Fruit fly (Drosophila melanogaster): Measurements from ENCODE around the gene RNaseX25.

Gene RNaseX25

DNA sequence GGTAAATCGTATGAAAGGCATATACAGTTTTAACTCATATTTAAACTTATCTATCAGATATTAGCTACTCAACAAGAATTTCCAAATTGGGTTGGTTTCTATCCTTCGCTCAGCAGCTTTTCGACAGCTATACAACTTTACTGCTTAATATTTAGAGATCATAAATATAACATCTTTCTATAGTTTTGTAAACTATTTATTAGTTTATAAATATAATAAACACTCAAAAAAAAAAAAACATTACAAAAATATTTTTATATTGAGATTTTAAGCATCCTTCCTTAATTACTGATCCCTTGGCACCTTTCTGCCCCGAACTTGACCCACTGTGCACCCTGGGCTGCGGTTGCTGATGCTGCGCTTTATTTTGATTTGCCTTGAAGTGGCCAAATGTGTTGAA, 17.4 kb upstream of the RNaseX25 start (continued):
- TF ChIP-seq cg (GFP tag; optimal IDR thresholded peaks at IDR 0.05) (no peak), CG16779 (GFP tag; IDR thresholded peaks at IDR 0.05) (no peak), ase (GFP tag; IDR thresholded peaks at IDR 0.05) (no peak), CG18476 (GFP tag; optimal IDR thresholded peaks at IDR 0.05) (no peak), ac (GFP tag; optimal IDR thresholded peaks at IDR 0.05) (no peak), CG4328 (GFP tag; optimal IDR thresholded peaks at IDR 0.05) (no peak), CG34224 (GFP tag; IDR thresholded peaks at IDR 0.05; ENCODE audit: partially characterized antibody) (no peak), H15 (GFP tag; IDR thresholded peaks at IDR 0.05) (no peak), Ssrp (tag; optimal IDR thresholded peaks at IDR 0.05) (peak; percentile 41), CG4707 (GFP tag; optimal IDR thresholded peaks at IDR 0.05) (peak; percentile 54), ato (GFP tag; IDR thresholded peaks at IDR 0.05; ENCODE audit: partially characterized antibody) (no peak), CG12659 (GFP tag; optimal IDR thresholded peaks at IDR 0.05) (no peak), CG2202 (tag; optimal IDR thresholded peaks at IDR 0.05) (no peak)

DNA sequence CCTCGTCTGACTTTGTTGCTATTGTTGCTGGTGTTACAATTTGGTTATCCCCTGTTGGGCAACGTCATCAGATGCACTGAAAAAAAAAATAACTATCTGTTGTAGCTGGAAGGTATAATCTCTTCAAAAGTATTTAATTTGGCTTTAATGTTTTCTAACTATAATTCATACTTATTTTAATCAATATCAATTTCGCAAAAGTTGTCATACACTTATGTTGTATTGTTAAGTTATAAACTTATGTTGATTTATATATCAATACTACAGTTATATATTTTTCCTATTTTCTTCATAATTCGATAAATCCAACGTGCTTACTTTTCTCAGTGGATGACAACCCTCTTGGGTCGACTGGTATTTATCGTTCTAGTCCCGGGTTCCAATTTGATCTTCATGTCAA, 16.7 kb upstream of the RNaseX25 start:
- TF ChIP-seq CG31441 (GFP tag; IDR thresholded peaks at IDR 0.05) (peak; percentile 29; the same call in 1 of the 2 replicates), Lhr (GFP tag; optimal IDR thresholded peaks at IDR 0.05) (no peak), Stat92E (GFP tag; optimal IDR thresholded peaks at IDR 0.05) (peak in 1 of 3 experiments; percentile 13), Asciz (GFP tag; optimal IDR thresholded peaks at IDR 0.05) (no peak), CG6175 (GFP tag; IDR thresholded peaks at IDR 0.05) (no peak), vvl (GFP tag; IDR thresholded peaks at IDR 0.05) (0 out of 2 replicates have a peak, but pooled peaks have one; percentile 28), CG3281 (GFP tag; optimal IDR thresholded peaks at IDR 0.05) (no peak), CG8388 (GFP tag; optimal IDR thresholded peaks at IDR 0.05) (peak; percentile 23), D (optimal IDR thresholded peaks at IDR 0.05) (no peak), D (GFP tag; optimal IDR thresholded peaks at IDR 0.05) (peak; percentile 37), CG18764 (GFP tag; optimal IDR thresholded peaks at IDR 0.05) (no peak), CG14710 (tag; optimal IDR thresholded peaks at IDR 0.05) (peak; percentile 42), Hmx (GFP tag; optimal IDR thresholded peaks at IDR 0.05) (no peak), dmrt11E (tag; optimal IDR thresholded peaks at IDR 0.05) (peak; percentile 59), CG3407 (GFP tag; optimal IDR thresholded peaks at IDR 0.05) (no peak), Fer3 (tag; optimal IDR thresholded peaks at IDR 0.05) (no peak), lola (GFP tag; optimal IDR thresholded peaks at IDR 0.05) (peak in 1 of 3 experiments; percentile 47), CG2678 (tag; optimal IDR thresholded peaks at IDR 0.05) (peak; percentile 10), CG18619 (GFP tag; optimal IDR thresholded peaks at IDR 0.05) (no peak), CG2712 (tag; optimal IDR thresholded peaks at IDR 0.05) (peak; percentile 71), nom (GFP tag; optimal IDR thresholded peaks at IDR 0.05) (no peak), Atf6 (GFP tag; IDR thresholded peaks at IDR 0.05) (no peak), h (optimal IDR thresholded peaks at IDR 0.05) (no peak), phol (tag; optimal IDR thresholded peaks at IDR 0.05) (peak; percentile 32), wek (GFP tag; optimal IDR thresholded peaks at IDR 0.05) (no peak), CG13287 (GFP tag; IDR thresholded peaks at IDR 0.05; ENCODE audit: partially characterized antibody) (no peak), bowl (GFP tag; IDR thresholded peaks at IDR 0.05) (no peak), CG18262 (tag; optimal IDR thresholded peaks at IDR 0.05) (peak; percentile 67), fd96Cb (tag; optimal IDR thresholded peaks at IDR 0.05) (peak; percentile 3), CG33213 (GFP tag; optimal IDR thresholded peaks at IDR 0.05) (no peak), Blimp-1 (GFP tag; optimal IDR thresholded peaks at IDR 0.05) (peak; percentile 5), gem (tag; optimal IDR thresholded peaks at IDR 0.05) (peak; percentile 50), CG7963 (GFP tag; IDR thresholded peaks at IDR 0.05; ENCODE audit: partially characterized antibody) (no peak), Xrp1 (GFP tag; IDR thresholded peaks at IDR 0.05) (peak; percentile 20; the same call in 1 of the 2 replicates), CG10267 (tag; optimal IDR thresholded peaks at IDR 0.05) (peak; percentile 37), CG1024 (GFP tag; IDR thresholded peaks at IDR 0.05) (no peak)

Data from whole organism, embryonic.